Fruit fly (Drosophila melanogaster) ovary, adult (tissue): Measurements from ENCODE around the gene CG17026.

Experiments
- CG17801 ChIP-seq: fragments of 200-800 bp; optimal IDR thresholded peaks from 2 replicates; lab custom pipeline; 2019; ENCODE audit warnings: missing biosample characterization, mild to moderate bottlenecking, missing genetic modification characterization, moderate library complexity; ENCODE audit not compliant: partially characterized antibody

The CG17026 gene

DNA sequence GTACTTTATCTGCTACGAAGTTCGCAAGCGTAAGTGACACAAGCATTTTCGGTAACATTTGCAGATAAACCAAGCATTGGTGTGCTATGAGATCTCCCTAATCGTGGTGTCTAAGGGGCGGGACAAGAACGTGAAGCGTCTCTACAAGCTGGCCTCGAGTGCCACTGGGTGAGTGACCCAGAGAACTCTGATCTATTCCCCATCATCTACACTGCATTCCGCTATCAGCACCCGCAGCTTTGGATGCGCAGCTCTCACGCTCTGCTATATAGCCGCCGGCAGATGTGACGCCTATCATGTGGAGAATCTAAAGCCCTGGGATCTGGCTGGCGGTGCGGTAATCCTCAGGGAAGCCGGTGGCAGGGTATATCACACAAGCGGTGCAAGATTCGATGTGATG, 4.1 kb downstream of the CG17026 start:
- no peak for TF ChIP-seq CG17801 (GFP tag; lab: Kevin White, UChicago)

DNA sequence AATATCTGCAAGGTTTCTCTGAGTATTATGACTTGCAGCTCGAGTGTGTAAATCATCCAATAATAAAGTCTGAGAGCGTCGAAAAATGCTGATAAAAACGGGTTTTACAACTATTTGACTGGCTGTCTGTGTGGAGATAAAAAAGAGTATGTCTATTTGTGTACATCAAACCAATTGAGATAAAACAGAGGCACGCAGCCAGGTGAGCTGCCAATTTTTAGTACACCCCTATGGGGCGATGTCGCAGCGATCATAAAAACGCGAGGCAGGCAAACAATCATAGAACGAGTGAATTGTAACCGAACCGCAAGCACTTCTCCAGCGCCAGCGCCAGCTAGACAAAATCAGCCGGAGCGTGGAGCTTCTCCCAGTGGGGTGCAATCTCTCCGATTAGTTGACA, 4.7 kb downstream of the CG17026 start, which contains the start of gene CG17027:
Gene CG17027, plus strand, starts transcription at position 189 of the 400 bp plus-strand sequence.
- no peak for TF ChIP-seq CG17801 (GFP tag; lab: Kevin White, UChicago)

DNA sequence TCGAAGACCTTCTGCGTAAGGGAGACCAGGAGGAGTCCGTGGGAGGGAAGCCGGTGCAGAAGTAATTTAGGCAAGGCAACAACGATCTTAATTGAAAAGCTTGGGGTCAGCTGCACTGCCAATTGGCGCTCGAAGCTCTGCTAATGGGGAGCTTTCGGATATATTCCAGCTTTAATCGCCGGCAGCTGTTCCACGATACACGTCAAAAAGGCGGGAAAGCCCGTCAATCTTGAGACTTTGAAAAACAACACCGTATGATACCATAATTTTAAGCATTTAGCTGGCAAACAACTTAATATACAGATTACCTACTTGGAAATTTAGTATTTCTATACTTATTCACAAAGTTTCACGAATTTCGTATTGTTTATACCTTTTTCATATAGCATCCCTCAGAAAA, 6.2 kb downstream of the CG17026 start:
- TF ChIP-seq CG17801 (GFP tag; lab: Kevin White, UChicago), result no peak

DNA sequence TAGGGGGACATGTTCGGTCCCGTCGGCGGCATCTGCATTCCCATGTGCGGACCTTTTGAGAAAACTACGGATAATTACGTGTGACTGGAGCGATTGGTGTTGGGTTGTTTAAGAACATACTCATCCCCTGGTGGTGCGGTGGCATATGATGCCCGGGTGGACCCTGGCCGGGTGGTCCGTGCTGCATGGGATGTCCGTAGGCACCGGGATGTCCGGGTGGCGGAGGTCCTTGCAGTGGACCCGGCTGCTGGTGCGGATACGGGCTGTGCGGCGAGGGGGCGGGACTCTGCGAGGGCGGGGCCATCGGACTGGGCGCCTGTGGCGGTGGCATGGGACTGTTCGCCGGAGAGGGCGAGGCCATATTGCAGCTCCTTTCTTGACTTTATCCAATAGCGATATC, 7.0 kb downstream of the CG17026 start:
- no peak for TF ChIP-seq CG17801 (GFP tag; lab: Kevin White, UChicago)

DNA sequence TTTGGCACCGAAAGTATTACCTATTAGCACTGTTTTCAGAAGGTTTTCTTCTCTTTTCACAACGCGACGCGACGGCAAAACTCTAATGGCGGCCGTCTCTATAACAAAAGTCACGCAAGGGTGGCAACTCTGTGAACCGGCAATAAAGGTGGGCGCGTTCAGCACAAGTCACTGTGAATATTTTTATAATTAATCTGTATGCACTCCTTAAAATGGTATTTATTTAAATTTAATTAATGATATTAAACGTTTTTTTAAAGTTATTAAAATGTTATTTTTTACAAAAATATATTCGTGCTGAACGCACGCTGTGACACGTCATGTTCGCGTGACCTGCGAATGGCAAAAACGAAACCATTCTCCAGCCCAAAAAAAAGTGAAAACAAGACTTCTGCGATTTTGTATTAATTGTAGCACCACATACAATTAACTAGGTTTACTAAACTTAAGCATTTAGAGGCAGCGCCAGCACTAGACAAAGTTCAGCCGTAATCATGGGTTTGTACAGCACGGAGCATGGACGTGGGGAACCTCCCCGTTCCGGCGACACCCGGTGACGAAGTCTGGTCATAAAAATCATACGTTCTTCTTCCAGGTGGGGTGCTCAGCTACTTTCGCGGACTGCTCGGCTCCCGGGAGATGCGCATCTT, 7.7 kb downstream of the CG17026 start, which contains the start of the genes brm and Arl1:
Gene brm, minus strand, starts transcription at position 87 of the 650 bp plus-strand sequence.
Gene Arl1, plus strand, starts transcription at position 353 of the 650 bp plus-strand sequence.
- peak; percentile 99 for TF ChIP-seq CG17801 (GFP tag; lab: Kevin White, UChicago)

DNA sequence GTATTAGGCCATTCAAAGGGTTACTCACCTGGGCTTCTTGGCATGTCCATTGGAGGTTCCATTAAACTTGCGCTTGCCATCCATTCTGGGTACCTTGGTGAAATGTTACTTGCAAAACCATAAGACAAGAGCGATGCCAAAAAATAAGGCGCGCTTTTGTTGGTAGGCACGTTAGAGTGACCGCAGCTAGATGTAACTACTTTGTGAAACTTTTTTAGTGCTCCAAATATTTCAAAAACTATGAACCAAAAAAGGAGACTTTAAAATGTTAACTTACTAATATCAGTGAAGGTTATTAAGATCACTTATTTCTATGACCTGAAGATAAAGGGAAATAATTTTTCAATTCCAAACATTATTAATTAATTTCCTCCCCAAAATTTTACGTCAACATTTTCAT, 12.5 kb downstream of the CG17026 start, which contains the start of gene PolD1:
Gene PolD1, minus strand, starts transcription at position 181 of the 400 bp plus-strand sequence.
- TF ChIP-seq CG17801 (GFP tag; lab: Kevin White, UChicago), result no peak

DNA sequence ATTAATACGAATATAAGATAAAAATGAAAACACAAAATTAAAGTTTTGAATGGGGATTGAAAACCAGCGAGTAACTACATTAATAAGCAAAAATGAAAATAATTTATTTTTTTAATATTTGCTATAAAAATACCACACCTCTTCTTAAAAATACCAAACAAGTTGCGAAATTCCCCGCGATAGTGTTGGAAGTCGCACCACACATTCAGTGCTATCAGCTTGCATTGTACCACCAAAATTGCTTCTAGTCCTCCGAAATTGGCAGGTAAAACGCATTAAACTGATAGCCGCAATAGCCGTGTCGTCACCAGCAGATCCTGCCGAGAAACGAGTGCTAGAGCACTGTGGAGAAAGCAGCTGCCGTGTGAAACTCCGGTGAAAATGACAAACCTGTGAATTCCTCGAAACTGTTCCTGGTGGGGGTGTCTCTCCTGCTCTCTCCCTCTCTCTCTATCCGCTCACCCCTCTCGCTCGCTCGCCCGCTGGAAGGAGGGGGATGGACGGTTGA, 12.9 kb downstream of the CG17026 start, which contains the start of gene Hip14:
Gene Hip14, plus strand, starts transcription at position 198 of the 508 bp plus-strand sequence.
- peak; percentile 37 for TF ChIP-seq CG17801 (GFP tag; lab: Kevin White, UChicago)

DNA sequence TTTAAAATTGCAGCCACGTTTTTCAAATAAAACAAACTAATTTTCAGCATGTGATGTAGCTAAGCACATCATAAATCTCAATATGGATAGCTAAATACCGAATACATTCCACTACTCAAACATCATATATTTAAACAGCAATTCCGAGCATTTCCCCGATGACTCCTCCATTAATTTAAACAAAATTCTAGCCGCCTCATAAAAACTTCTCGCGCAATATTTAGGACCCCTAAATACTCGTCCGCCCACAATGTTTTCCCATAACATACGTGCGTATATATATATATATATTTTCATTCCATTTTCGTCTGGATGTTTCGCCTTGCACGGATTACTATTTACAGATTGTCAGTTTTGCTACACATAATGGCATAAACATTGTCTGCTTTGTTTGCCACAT, 20.9 kb downstream of the CG17026 start:
- no peak for TF ChIP-seq CG17801 (GFP tag; lab: Kevin White, UChicago)

DNA sequence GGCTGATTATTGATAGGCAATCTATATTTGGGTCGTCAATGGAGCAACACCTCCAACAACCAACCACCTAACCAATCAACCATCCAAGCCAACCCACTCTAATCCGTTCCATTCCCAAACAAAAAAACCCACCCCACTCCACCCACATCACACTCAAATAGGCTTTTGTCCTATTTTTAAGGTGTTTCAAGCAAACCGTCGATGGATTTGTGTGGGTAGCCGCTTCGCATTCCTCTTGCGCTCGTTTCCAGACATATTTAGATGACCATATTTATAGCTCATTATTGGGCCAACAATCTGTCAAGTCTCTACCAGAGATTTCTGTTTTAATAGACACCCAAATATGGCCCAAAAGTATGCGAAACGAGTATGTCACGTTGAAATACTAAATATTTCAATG, 23.0 kb downstream of the CG17026 start:
- TF ChIP-seq CG17801 (GFP tag; lab: Kevin White, UChicago), result no peak

DNA sequence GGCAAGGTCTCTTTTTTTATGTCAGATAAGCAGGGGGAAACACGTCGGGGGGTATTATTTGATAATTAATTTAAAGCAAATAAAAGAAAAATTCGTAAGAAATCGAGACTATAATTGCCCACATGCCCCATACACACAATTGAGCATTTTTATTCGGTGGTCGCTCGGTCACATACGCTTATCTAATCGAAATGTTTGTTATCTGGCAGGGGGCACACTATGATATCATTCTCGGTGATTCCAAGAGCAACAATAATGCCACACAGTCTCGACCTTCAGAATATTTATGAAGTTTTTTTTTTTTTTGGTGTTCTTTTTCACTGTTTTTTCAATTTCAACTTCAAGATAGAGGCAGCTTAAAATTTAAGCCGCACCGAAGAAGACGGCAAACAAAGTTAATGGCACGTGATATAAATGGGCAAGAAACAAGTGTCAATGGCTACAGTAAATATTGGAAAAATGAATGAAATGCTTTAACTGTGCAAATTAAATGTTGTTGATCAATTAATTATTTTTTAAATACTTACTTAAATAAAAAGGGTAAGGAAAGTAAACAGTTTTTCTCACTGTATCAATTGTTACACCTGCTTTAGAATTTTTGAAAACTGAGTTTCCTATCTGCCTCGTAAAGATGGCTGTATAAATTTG, 24.3 kb downstream of the CG17026 start:
- TF ChIP-seq CG17801 (GFP tag; lab: Kevin White, UChicago), result no peak

DNA sequence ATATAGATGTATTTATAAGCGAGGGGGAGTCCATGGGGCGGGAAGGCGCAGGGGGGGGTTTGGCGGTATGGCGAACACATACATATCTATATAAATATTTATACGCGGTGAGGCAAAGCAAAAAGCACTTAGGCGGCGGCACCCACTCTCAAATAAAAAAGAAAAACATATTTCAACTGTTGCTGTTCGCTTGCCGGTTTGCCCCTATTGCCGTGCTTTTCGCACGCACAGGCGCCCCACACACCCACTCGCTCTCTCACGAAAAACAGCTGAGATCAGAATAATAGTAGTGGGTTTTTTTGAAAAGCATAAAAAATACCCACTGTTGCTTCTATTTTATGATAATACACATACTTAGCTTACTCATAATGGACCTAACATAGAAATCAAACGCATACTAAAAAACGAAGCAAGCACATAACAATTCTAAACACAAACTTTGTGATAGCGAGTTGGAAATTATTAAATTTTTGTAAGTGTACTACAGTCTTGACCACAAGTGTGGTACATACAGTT, 26.1 kb downstream of the CG17026 start:
- peak; percentile 56 for TF ChIP-seq CG17801 (GFP tag; lab: Kevin White, UChicago)

DNA sequence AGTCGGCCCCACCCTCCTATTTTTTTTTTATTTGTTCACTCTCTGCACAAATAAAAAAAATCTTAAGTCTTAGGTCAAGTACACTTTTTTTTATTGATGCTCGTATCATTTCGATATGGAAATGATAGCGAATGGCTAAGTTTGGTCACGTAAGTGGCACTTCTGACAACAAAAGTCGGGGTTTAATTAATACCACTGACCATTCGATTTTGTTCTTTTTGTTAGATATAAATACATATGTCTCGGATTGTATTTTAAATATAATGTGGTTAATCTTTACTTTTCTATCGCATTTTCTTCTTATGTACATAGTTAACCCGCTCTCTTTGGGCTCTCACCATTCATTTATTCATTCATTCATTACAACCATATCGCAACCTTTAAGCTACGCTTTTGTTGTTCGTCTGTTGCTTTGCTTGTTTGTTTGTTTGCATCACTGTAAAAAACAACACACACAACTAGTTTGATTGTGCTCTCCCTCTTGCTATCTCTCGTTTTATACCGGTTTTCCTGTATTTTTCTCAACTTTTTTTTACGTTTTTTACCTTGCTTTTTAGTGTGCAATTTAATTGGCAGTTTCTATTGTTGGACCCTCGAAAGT, 27.0 kb downstream of the CG17026 start:
- peak; percentile 25 for TF ChIP-seq CG17801 (GFP tag; lab: Kevin White, UChicago)

DNA sequence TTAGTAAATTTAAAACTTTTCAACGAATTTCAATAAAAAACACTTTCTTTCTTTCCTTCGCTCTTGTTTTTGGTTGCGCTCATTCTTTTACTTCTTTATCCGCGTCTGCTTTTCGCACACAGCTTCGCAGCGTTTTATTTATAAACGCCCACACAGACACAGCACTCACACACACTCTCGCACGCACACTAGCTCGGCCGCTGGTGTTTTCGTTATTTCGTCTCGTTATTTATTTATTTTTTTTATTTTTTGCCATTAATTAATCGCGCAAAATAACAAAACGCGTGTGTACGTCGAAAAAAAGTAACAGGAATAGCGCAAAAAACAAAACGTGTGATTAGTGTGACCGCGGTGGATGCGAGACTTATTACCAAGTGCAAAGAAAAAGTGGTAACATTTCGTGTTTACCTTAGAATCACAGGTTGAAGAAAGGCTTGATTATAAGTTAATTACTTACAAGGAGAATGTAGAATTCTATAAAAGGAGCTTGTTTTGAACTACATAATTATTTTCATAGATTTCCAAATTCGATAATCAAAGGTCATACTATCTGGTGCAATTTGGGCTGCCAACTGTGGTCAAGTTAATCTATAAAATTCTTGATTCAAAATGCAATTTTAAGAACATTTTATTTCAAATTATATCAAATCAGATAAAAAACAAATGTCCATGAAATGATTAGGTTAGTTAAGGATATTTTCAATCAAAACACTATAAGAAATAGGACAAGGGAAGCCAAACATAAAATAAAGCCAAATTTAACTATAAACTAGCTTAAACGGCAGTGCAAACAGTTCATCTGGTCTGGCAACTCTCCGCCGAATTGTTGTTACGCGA, 29.5 kb downstream of the CG17026 start, which contains the start of the genes hzg and mRpS31:
Gene hzg, minus strand, starts transcription at position 336 of the 837 bp plus-strand sequence.
Gene mRpS31, plus strand, starts transcription at position 793 of the 837 bp plus-strand sequence.
- TF ChIP-seq CG17801 (GFP tag; lab: Kevin White, UChicago), result peak; percentile 68

DNA sequence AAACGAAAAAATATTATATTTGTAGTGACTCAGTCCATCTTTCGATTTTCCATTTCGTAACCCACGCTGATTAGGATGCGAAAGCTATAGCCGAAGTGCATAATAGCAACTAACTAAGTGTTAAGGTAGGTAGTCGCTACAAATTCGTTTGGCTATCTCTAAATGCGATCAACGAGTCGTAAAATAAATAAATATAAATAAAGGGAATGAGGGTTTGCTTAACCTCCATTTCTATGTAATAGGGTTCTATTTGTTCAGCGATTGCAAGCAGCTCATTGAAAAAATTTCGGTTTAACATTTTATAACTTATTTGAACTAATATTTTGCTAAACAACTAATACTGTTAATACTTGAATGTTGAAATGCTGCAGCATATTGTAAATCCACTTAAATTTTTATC, 35.0 kb downstream of the CG17026 start:
- no peak for TF ChIP-seq CG17801 (GFP tag; lab: Kevin White, UChicago)
